Fruit fly (Drosophila melanogaster): ENCODE results near the gene neo.

The neo gene

dm6 chr3R:29798966-29799680 is 19.8 kb upstream of the neo start, which contains the start of the genes Rnb and Drice (continued):
- TF ChIP-seq Lpt (GFP tag; optimal IDR thresholded peaks at IDR 0.05) (no peak), HLH4C (GFP tag; IDR thresholded peaks at IDR 0.05; ENCODE audit: partially characterized antibody) (peak; percentile 55), kni (GFP tag; optimal IDR thresholded peaks at IDR 0.05) (no peak), Doc3 (GFP tag; IDR thresholded peaks at IDR 0.05; ENCODE audit: partially characterized antibody) (peak; percentile 72), Kr (GFP tag; optimal IDR thresholded peaks at IDR 0.05) (no peak), CG4820 (GFP tag; optimal IDR thresholded peaks at IDR 0.05) (peak; percentile 16), CG9797 (GFP tag; optimal IDR thresholded peaks at IDR 0.05) (peak; percentile 66), trem (tag; optimal IDR thresholded peaks at IDR 0.05) (peak; percentile 45), Sry-β (GFP tag; optimal IDR thresholded peaks at IDR 0.05) (peak; percentile 44), seq (GFP tag; IDR thresholded peaks at IDR 0.05) (no peak), Taf1 (GFP tag; IDR thresholded peaks at IDR 0.05) (peak; percentile 24; the same call in 1 of the 2 replicates), phol (tag; optimal IDR thresholded peaks at IDR 0.05) (peak; percentile 51), hbn (GFP tag; IDR thresholded peaks at IDR 0.05; ENCODE audit: partially characterized antibody) (peak; percentile 65), gro (GFP tag; optimal IDR thresholded peaks at IDR 0.05) (no peak), pros (GFP tag; optimal IDR thresholded peaks at IDR 0.05) (no peak), Neu2 (GFP tag; optimal IDR thresholded peaks at IDR 0.05; ENCODE audit: borderline replicate concordance) (no peak), cad (GFP tag; optimal IDR thresholded peaks at IDR 0.05) (peak; percentile 96), so (GFP tag; IDR thresholded peaks at IDR 0.05) (no peak), Ada2b (GFP tag; IDR thresholded peaks at IDR 0.05) (no peak), CG17186 (GFP tag; optimal IDR thresholded peaks at IDR 0.05) (peak; percentile 42), oc (tag; optimal IDR thresholded peaks at IDR 0.05) (no peak), CG4707 (GFP tag; optimal IDR thresholded peaks at IDR 0.05) (no peak), ase (GFP tag; IDR thresholded peaks at IDR 0.05) (0 out of 3 replicates have a peak, but pooled peaks have one; percentile 32), Dad (GFP tag; optimal IDR thresholded peaks at IDR 0.05) (no peak), ash1 (GFP tag; optimal IDR thresholded peaks at IDR 0.05) (no peak), Ravus (GFP tag; IDR thresholded peaks at IDR 0.05) (no peak), inv (GFP tag; IDR thresholded peaks at IDR 0.05; ENCODE audit: partially characterized antibody) (peak; percentile 60), E2f1 (GFP tag; IDR thresholded peaks at IDR 0.05) (peak; percentile 53), Rfx (GFP tag; IDR thresholded peaks at IDR 0.05) (peak; percentile 62), Scr (GFP tag; IDR thresholded peaks at IDR 0.05; ENCODE audit: partially characterized antibody) (peak; percentile 79), Xbp1 (GFP tag; optimal IDR thresholded peaks at IDR 0.05) (peak; percentile 53), unc-4 (GFP tag; IDR thresholded peaks at IDR 0.05; ENCODE audit: partially characterized antibody) (peak; percentile 75), CG1792 (GFP tag; optimal IDR thresholded peaks at IDR 0.05) (no peak), pan (optimal IDR thresholded peaks at IDR 0.05) (no peak), pan (GFP tag; optimal IDR thresholded peaks at IDR 0.05 in 1 of 2, IDR thresholded peaks at IDR 0.05 in 1 of 2) (peak in 1 of 2 experiments; percentile 45), Ets65A (GFP tag) (no peak), Ssrp (tag; optimal IDR thresholded peaks at IDR 0.05) (peak; percentile 18), vvl (GFP tag; IDR thresholded peaks at IDR 0.05) (peak; percentile 50), shn (GFP tag; optimal IDR thresholded peaks at IDR 0.05) (no peak), CG30403 (GFP tag; optimal IDR thresholded peaks at IDR 0.05) (peak; percentile 54), CG4328 (GFP tag; optimal IDR thresholded peaks at IDR 0.05) (peak; percentile 52), tgo (GFP tag; IDR thresholded peaks at IDR 0.05) (peak; percentile 47), hkb (optimal IDR thresholded peaks at IDR 0.05) (peak; percentile 62), hkb (GFP tag; IDR thresholded peaks at IDR 0.05) (peak; percentile 61), sisA (GFP tag; IDR thresholded peaks at IDR 0.05) (peak; percentile 13; the same call in 1 of the 2 replicates), CG12391 (tag; optimal IDR thresholded peaks at IDR 0.05) (peak; percentile 63), Bgb (GFP tag; IDR thresholded peaks at IDR 0.05; ENCODE audit: partially characterized antibody) (peak; percentile 61), CG17829 (tag; optimal IDR thresholded peaks at IDR 0.05) (peak; percentile 68), grn (GFP tag; optimal IDR thresholded peaks at IDR 0.05) (no peak), bcd (GFP tag; optimal IDR thresholded peaks at IDR 0.05) (peak; percentile 61)

Data from whole organism, embryonic.